Worm (Caenorhabditis elegans): Measurements from ENCODE around the gene F58G1.3.

Gene F58G1.3

ce11 chrII:12965138-12965537 lies 37.0 kb upstream of the F58G1.3 start:
- TF ChIP-seq K09A11.1 (tag; optimal IDR thresholded peaks at IDR 0.05; ENCODE audit: insufficient read depth): no peak
- no peak for TF ChIP-seq ttx-3 (tag; optimal IDR thresholded peaks at IDR 0.05)
- no peak for TF ChIP-seq ets-4 (tag; optimal IDR thresholded peaks at IDR 0.05)
- no peak for TF ChIP-seq Y22D7AL.16 (tag; optimal IDR thresholded peaks at IDR 0.05)
- no peak for TF ChIP-seq fkh-10 (GFP tag; optimal IDR thresholded peaks at IDR 0.05)
- TF ChIP-seq odd-2 (tag; optimal IDR thresholded peaks at IDR 0.05): no peak
- TF ChIP-seq hlh-6 (tag; optimal IDR thresholded peaks at IDR 0.05): no peak
- TF ChIP-seq hlh-13 (GFP tag; optimal IDR thresholded peaks at IDR 0.05): no peak
- no peak for TF ChIP-seq ceh-48 (tag; optimal IDR thresholded peaks at IDR 0.05)
- TF ChIP-seq fax-1 (tag; optimal IDR thresholded peaks at IDR 0.05): no peak
- TF ChIP-seq nfya-1 (tag; optimal IDR thresholded peaks at IDR 0.05): no peak
- TF ChIP-seq unc-55 (GFP tag; optimal IDR thresholded peaks at IDR 0.05): no peak
- TF ChIP-seq ceh-14 (tag; optimal IDR thresholded peaks at IDR 0.05): no peak
- TF ChIP-seq nhr-11 (tag; optimal IDR thresholded peaks at IDR 0.05): no peak
- TF ChIP-seq K02D7.2 (tag; optimal IDR thresholded peaks at IDR 0.05): no peak
- TF ChIP-seq pros-1 (tag; optimal IDR thresholded peaks at IDR 0.05): no peak
- no peak for TF ChIP-seq lim-6 (tag; optimal IDR thresholded peaks at IDR 0.05)
- TF ChIP-seq pat-9 (tag; optimal IDR thresholded peaks at IDR 0.05): no peak
- TF ChIP-seq gmeb-2 (tag; optimal IDR thresholded peaks at IDR 0.05): no peak
- no peak for TF ChIP-seq lin-11 (tag; optimal IDR thresholded peaks at IDR 0.05)

ce11 chrII:12961743-12962142 lies 33.6 kb upstream of the F58G1.3 start:
- no peak for TF ChIP-seq ceh-48 (tag; optimal IDR thresholded peaks at IDR 0.05)
- TF ChIP-seq ceh-34 (tag; optimal IDR thresholded peaks at IDR 0.05): no peak
- TF ChIP-seq tbx-7 (tag; optimal IDR thresholded peaks at IDR 0.05): no peak
- TF ChIP-seq gmeb-2 (tag; optimal IDR thresholded peaks at IDR 0.05): no peak
- no peak for TF ChIP-seq sdc-2 (tag; optimal IDR thresholded peaks at IDR 0.05)
- no peak for TF ChIP-seq ceh-24 (tag; optimal IDR thresholded peaks at IDR 0.05)
- TF ChIP-seq ahr-1 (tag; optimal IDR thresholded peaks at IDR 0.05): no peak
- no peak for TF ChIP-seq ceh-9 (tag; optimal IDR thresholded peaks at IDR 0.05)
- TF ChIP-seq ceh-45 (GFP tag; IDR thresholded peaks at IDR 0.05): no peak
- TF ChIP-seq madf-2 (tag; optimal IDR thresholded peaks at IDR 0.05): no peak
- TF ChIP-seq zip-5 (tag; optimal IDR thresholded peaks at IDR 0.05): no peak
- TF ChIP-seq unc-86 (tag; optimal IDR thresholded peaks at IDR 0.05): no peak
- TF ChIP-seq npax-4 (tag; optimal IDR thresholded peaks at IDR 0.05): no peak
- TF ChIP-seq ceh-22 (tag; optimal IDR thresholded peaks at IDR 0.05): no peak

- TF ChIP-seq fkh-6 (tag; optimal IDR thresholded peaks at IDR 0.05) (no peak), dve-1 (tag; optimal IDR thresholded peaks at IDR 0.05) (no peak), ceh-19 (GFP tag; optimal IDR thresholded peaks at IDR 0.05) (no peak), hlh-30 (tag; optimal IDR thresholded peaks at IDR 0.05; ENCODE audit: insufficient read depth) (no peak), eyg-1 (tag; optimal IDR thresholded peaks at IDR 0.05) (no peak), pqm-1 (tag; optimal IDR thresholded peaks at IDR 0.05) (no peak), zip-5 (tag; optimal IDR thresholded peaks at IDR 0.05) (no peak)
Observed at ce11 chrII:12961293-12961692, 33.2 kb upstream of the F58G1.3 start.

- TF ChIP-seq hlh-6 (tag; optimal IDR thresholded peaks at IDR 0.05) (no peak), ref-2 (tag; optimal IDR thresholded peaks at IDR 0.05) (no peak), eyg-1 (tag; optimal IDR thresholded peaks at IDR 0.05) (no peak), rnt-1 (tag; optimal IDR thresholded peaks at IDR 0.05) (no peak), odd-2 (tag; optimal IDR thresholded peaks at IDR 0.05) (no peak), che-1 (tag; optimal IDR thresholded peaks at IDR 0.05) (no peak), ahr-1 (tag; optimal IDR thresholded peaks at IDR 0.05) (no peak), unc-42 (tag; optimal IDR thresholded peaks at IDR 0.05) (no peak), ceh-48 (tag; optimal IDR thresholded peaks at IDR 0.05) (no peak), T23F11.4 (GFP tag; optimal IDR thresholded peaks at IDR 0.05) (no peak), fax-1 (tag; optimal IDR thresholded peaks at IDR 0.05) (no peak), hlh-15 (tag; optimal IDR thresholded peaks at IDR 0.05) (no peak), pqm-1 (tag; optimal IDR thresholded peaks at IDR 0.05) (no peak), sox-4 (tag; optimal IDR thresholded peaks at IDR 0.05) (no peak), pha-4 (tag; optimal IDR thresholded peaks at IDR 0.05) (no peak), ets-4 (tag; optimal IDR thresholded peaks at IDR 0.05) (no peak), tbx-2 (tag; optimal IDR thresholded peaks at IDR 0.05) (no peak)
Observed at ce11 chrII:12960206-12960605, 32.1 kb upstream of the F58G1.3 start.

All from whole organism, late embryonic.